Fruit fly (Drosophila melanogaster) whole organism, embryonic: ENCODE measurements around the gene CG14915.

Experiments used
- Asciz ChIP-seq: fragments of 200-800 bp; sonication (Bioruptor generic); optimal IDR thresholded peaks from 2 replicates; lab custom pipeline; 2017; ENCODE audit warnings: missing biosample characterization, mild to moderate bottlenecking, missing genetic modification characterization, missing genetic modification reagents
- CG10462 ChIP-seq: fragments of 200-800 bp; sonication (Bioruptor generic); optimal IDR thresholded peaks from 2 replicates; lab custom pipeline; 2016; ENCODE audit warnings: missing biosample characterization, missing genetic modification characterization
- CG11093 ChIP-seq: fragments of 200-800 bp; sonication (Bioruptor generic); IDR thresholded peaks from 3 replicates; pipeline ENCODE4 v1.3.6; 2022; ENCODE audit warnings: missing biosample characterization, missing genetic modification characterization
- CG11456 ChIP-seq: fragments of 200-800 bp; sonication (Bioruptor generic); IDR thresholded peaks from 3 replicates; pipeline ENCODE4 v1.3.6; 2022; ENCODE audit warnings: missing biosample characterization, missing genetic modification characterization
- CG12769 ChIP-seq: fragments of 200-800 bp; sonication (Bioruptor generic); optimal IDR thresholded peaks from 2 replicates; lab custom pipeline; 2019; ENCODE audit warnings: missing biosample characterization, mild to moderate bottlenecking, missing genetic modification characterization, moderate library complexity
- CG13624 ChIP-seq: fragments of 200-800 bp; sonication (Bioruptor generic); optimal IDR thresholded peaks from 2 replicates; lab custom pipeline; 2016; ENCODE audit warnings: missing biosample characterization, missing genetic modification characterization
- CG13894 ChIP-seq: fragments of 200-800 bp; sonication (Bioruptor generic); optimal IDR thresholded peaks from 3 replicates; lab custom pipeline; 2018; ENCODE audit warnings: missing biosample characterization, mild to moderate bottlenecking, missing genetic modification characterization, moderate library complexity
- CG1602 ChIP-seq: fragments of 200-800 bp; sonication (Bioruptor generic); optimal IDR thresholded peaks from 3 replicates; lab custom pipeline; 2016; ENCODE audit warnings: missing biosample characterization, missing genetic modification characterization
- CG16779 ChIP-seq: fragments of 200-800 bp; sonication (Bioruptor generic); IDR thresholded peaks from 2 replicates; pipeline ENCODE4 v1.3.6; 2022; ENCODE audit warnings: missing biosample characterization, missing genetic modification characterization
- CG16813 ChIP-seq: fragments of 200-800 bp; sonication (Bioruptor generic); IDR thresholded peaks from 3 replicates; pipeline ENCODE4 v1.3.6; 2022; ENCODE audit warnings: missing biosample characterization, missing genetic modification characterization; ENCODE audit not compliant: partially characterized antibody
- CG17361 ChIP-seq: fragments of 200-800 bp; sonication (Bioruptor generic); IDR thresholded peaks from 3 replicates; pipeline ENCODE4 v1.3.6; 2022; ENCODE audit warnings: missing biosample characterization, missing genetic modification characterization
- CG17385 ChIP-seq: fragments of 200-800 bp; sonication (Bioruptor generic); optimal IDR thresholded peaks from 3 replicates; lab custom pipeline; 2018; ENCODE audit warnings: missing biosample characterization, mild to moderate bottlenecking, missing genetic modification characterization
- CG18262 ChIP-seq: fragments of 200-800 bp; optimal IDR thresholded peaks from 3 replicates; lab custom pipeline; 2019; ENCODE audit warnings: missing biosample characterization, mild to moderate bottlenecking, missing genetic modification characterization, moderate library complexity
- CG18764 ChIP-seq: fragments of 200-800 bp; sonication (Bioruptor generic); optimal IDR thresholded peaks from 3 replicates; lab custom pipeline; 2016; ENCODE audit warnings: missing biosample characterization, missing genetic modification characterization
- CG2116 ChIP-seq: fragments of 200-800 bp; sonication (Bioruptor generic); optimal IDR thresholded peaks from 3 replicates; lab custom pipeline; 2018; ENCODE audit warnings: missing biosample characterization, mild to moderate bottlenecking, missing genetic modification characterization
- CG2875 ChIP-seq: fragments of 200-800 bp; sonication (Bioruptor generic); optimal IDR thresholded peaks from 2 replicates; lab custom pipeline; 2017; ENCODE audit warnings: missing biosample characterization, mild to moderate bottlenecking, missing genetic modification characterization, missing genetic modification reagents
- CG31224 ChIP-seq: fragments of 200-800 bp; sonication (Bioruptor generic); IDR thresholded peaks from 2 replicates; pipeline ENCODE4 v1.3.6; 2022; ENCODE audit warnings: missing biosample characterization, missing genetic modification characterization
- CG34376 ChIP-seq: fragments of 200-800 bp; sonication (Bioruptor generic); optimal IDR thresholded peaks from 2 replicates; lab custom pipeline; 2018; ENCODE audit warnings: missing biosample characterization, mild to moderate bottlenecking, missing genetic modification characterization
- CG3838 ChIP-seq: fragments of 200-800 bp; sonication (Bioruptor generic); optimal IDR thresholded peaks from 3 replicates; lab custom pipeline; 2016; ENCODE audit warnings: missing biosample characterization, missing genetic modification characterization
- CG4328 ChIP-seq: fragments of 200-800 bp; sonication (Bioruptor generic); optimal IDR thresholded peaks from 3 replicates; lab custom pipeline; 2017; ENCODE audit warnings: missing biosample characterization, missing genetic modification reagents, missing genetic modification characterization
- CG5245 ChIP-seq: fragments of 200-800 bp; sonication (Bioruptor generic); optimal IDR thresholded peaks from 3 replicates; lab custom pipeline; 2016; ENCODE audit warnings: missing biosample characterization, missing genetic modification characterization
- CG6654 ChIP-seq: fragments of 200-800 bp; sonication (Bioruptor generic); optimal IDR thresholded peaks from 2 replicates; lab custom pipeline; 2017; ENCODE audit warnings: missing biosample characterization, mild to moderate bottlenecking, missing genetic modification characterization
- CG6683 ChIP-seq: fragments of 200-800 bp; sonication (Bioruptor generic); optimal IDR thresholded peaks from 2 replicates; lab custom pipeline; 2017; ENCODE audit warnings: missing biosample characterization, mild to moderate bottlenecking, missing genetic modification characterization, missing genetic modification reagents
- CG7963 ChIP-seq: fragments of 200-800 bp; sonication (Bioruptor generic); IDR thresholded peaks from 3 replicates; pipeline ENCODE4 v1.3.6; 2022; ENCODE audit warnings: missing biosample characterization, missing genetic modification characterization; ENCODE audit not compliant: partially characterized antibody
- CG8478 ChIP-seq: fragments of >200 bp; optimal IDR thresholded peaks from 2 replicates; lab custom pipeline; 2018
- CG8924 ChIP-seq: fragments of 200-800 bp; optimal IDR thresholded peaks from 3 replicates; lab custom pipeline; 2019; ENCODE audit warnings: missing biosample characterization, mild to moderate bottlenecking, missing genetic modification characterization, moderate library complexity
- CG9932 ChIP-seq: fragments of 200-800 bp; sonication (Bioruptor generic); IDR thresholded peaks from 2 replicates; pipeline ENCODE4 v1.3.6; 2022; ENCODE audit warnings: missing biosample characterization, missing genetic modification characterization
- CHES-1-like ChIP-seq: fragments of 200-800 bp; sonication (Bioruptor generic); optimal IDR thresholded peaks from 2 replicates; lab custom pipeline; 2016; ENCODE audit warnings: missing biosample characterization, missing genetic modification characterization
- Chrac-16 ChIP-seq: fragments of 200-800 bp; sonication (Bioruptor generic); optimal IDR thresholded peaks from 3 replicates; lab custom pipeline; 2016; ENCODE audit warnings: missing biosample characterization, missing genetic modification characterization
- Dfd ChIP-seq, 2 experiments: fragments of >200 bp; optimal IDR thresholded peaks; 2 replicates each; lab custom pipeline; 2017; ENCODE audit warnings: missing biosample characterization in 2 of 2, missing genetic modification characterization in 2 of 2
- Hr51 ChIP-seq, 2 experiments: fragments of 200-800 bp; sonication (Bioruptor generic); optimal IDR thresholded peaks; 2 replicates in 1 of 2; 3 replicates in 1 of 2; lab custom pipeline; 2016 to 2018; ENCODE audit warnings: missing biosample characterization in 2 of 2, missing genetic modification characterization in 2 of 2, mild to moderate bottlenecking in 1 of 2, moderate library complexity in 1 of 2
- Pdp1 ChIP-seq, 2 experiments: fragments of 200-800 bp; sonication (Bioruptor generic); optimal IDR thresholded peaks; 3 replicates each; lab custom pipeline; 2016; ENCODE audit warnings: missing biosample characterization in 2 of 2, missing genetic modification characterization in 2 of 2, mild to moderate bottlenecking in 1 of 2, moderate library complexity in 1 of 2
- Ptx1 ChIP-seq: fragments of 200-800 bp; sonication (Bioruptor generic); IDR thresholded peaks from 2 replicates; pipeline ENCODE4 v1.3.6; 2022; ENCODE audit warnings: missing biosample characterization, missing genetic modification characterization
- Sry-δ ChIP-seq: fragments of 200-800 bp; sonication (Bioruptor generic); optimal IDR thresholded peaks from 2 replicates; lab custom pipeline; 2016; ENCODE audit warnings: missing biosample characterization, missing genetic modification characterization
- Tbp ChIP-seq: fragments of >200 bp; optimal IDR thresholded peaks from 2 replicates; lab custom pipeline; 2018; ENCODE audit warnings: missing biosample characterization, missing genetic modification characterization
- cad ChIP-seq: fragments of >200 bp; optimal IDR thresholded peaks from 2 replicates; lab custom pipeline; 2017; ENCODE audit warnings: missing biosample characterization, missing genetic modification characterization
- caup ChIP-seq: fragments of 200-800 bp; sonication (Bioruptor generic); optimal IDR thresholded peaks from 3 replicates; lab custom pipeline; 2017; ENCODE audit warnings: missing biosample characterization, mild to moderate bottlenecking, missing genetic modification characterization, moderate library complexity; ENCODE audit not compliant: severe bottlenecking
- dan ChIP-seq: fragments of 200-800 bp; sonication (Bioruptor generic); IDR thresholded peaks from 2 replicates; pipeline ENCODE4 v1.3.6; 2022; ENCODE audit warnings: missing biosample characterization, missing genetic modification characterization
- fru ChIP-seq: fragments of >200 bp; optimal IDR thresholded peaks from 2 replicates; lab custom pipeline; 2017
- ftz-f1 ChIP-seq: fragments of 200-800 bp; sonication (Bioruptor generic); optimal IDR thresholded peaks from 2 replicates; lab custom pipeline; 2016; ENCODE audit warnings: missing biosample characterization, missing genetic modification characterization
- jumu ChIP-seq: fragments of 200-800 bp; sonication (Bioruptor generic); optimal IDR thresholded peaks from 3 replicates; lab custom pipeline; 2016; ENCODE audit warnings: missing biosample characterization, missing genetic modification characterization
- lbe ChIP-seq: fragments of 200-800 bp; sonication (Bioruptor generic); optimal IDR thresholded peaks from 2 replicates; lab custom pipeline; 2016; ENCODE audit warnings: missing biosample characterization, mild to moderate bottlenecking, missing genetic modification characterization
- lola ChIP-seq, 3 experiments: fragments of >200 bp in 2 of 3; fragments of 200-800 bp in 1 of 3; sonication (Bioruptor generic) in 1 of 3; optimal IDR thresholded peaks; 2 replicates each; lab custom pipeline; 2017 to 2019; ENCODE audit warnings: missing biosample characterization in 3 of 3, missing genetic modification characterization in 3 of 3, mild to moderate bottlenecking in 1 of 3, moderate library complexity in 1 of 3
- salm ChIP-seq: fragments of 200-800 bp; sonication (Bioruptor generic); optimal IDR thresholded peaks from 2 replicates; lab custom pipeline; 2018; ENCODE audit warnings: missing biosample characterization, mild to moderate bottlenecking, missing genetic modification characterization
- sim ChIP-seq: fragments of 200-800 bp; sonication (Bioruptor generic); IDR thresholded peaks from 2 replicates; pipeline ENCODE4 v1.3.6; 2022; ENCODE audit warnings: missing biosample characterization, missing genetic modification characterization
- sqz ChIP-seq: fragments of 200-800 bp; sonication (Bioruptor generic); optimal IDR thresholded peaks from 3 replicates; lab custom pipeline; 2018; ENCODE audit warnings: missing biosample characterization, mild to moderate bottlenecking, missing genetic modification characterization
- tx ChIP-seq: fragments of 200-800 bp; sonication (Bioruptor generic); optimal IDR thresholded peaks from 2 replicates; lab custom pipeline; 2016; ENCODE audit warnings: missing biosample characterization, missing genetic modification characterization
- unpg ChIP-seq: fragments of 200-800 bp; sonication (Bioruptor generic); optimal IDR thresholded peaks from 3 replicates; lab custom pipeline; 2018; ENCODE audit warnings: missing biosample characterization, mild to moderate bottlenecking, missing genetic modification characterization, moderate library complexity
- wek ChIP-seq: fragments of 200-800 bp; sonication (Bioruptor generic); optimal IDR thresholded peaks from 3 replicates; lab custom pipeline; 2018; ENCODE audit warnings: missing biosample characterization, mild to moderate bottlenecking, missing genetic modification characterization, moderate library complexity

CG14915 gene

DNA sequence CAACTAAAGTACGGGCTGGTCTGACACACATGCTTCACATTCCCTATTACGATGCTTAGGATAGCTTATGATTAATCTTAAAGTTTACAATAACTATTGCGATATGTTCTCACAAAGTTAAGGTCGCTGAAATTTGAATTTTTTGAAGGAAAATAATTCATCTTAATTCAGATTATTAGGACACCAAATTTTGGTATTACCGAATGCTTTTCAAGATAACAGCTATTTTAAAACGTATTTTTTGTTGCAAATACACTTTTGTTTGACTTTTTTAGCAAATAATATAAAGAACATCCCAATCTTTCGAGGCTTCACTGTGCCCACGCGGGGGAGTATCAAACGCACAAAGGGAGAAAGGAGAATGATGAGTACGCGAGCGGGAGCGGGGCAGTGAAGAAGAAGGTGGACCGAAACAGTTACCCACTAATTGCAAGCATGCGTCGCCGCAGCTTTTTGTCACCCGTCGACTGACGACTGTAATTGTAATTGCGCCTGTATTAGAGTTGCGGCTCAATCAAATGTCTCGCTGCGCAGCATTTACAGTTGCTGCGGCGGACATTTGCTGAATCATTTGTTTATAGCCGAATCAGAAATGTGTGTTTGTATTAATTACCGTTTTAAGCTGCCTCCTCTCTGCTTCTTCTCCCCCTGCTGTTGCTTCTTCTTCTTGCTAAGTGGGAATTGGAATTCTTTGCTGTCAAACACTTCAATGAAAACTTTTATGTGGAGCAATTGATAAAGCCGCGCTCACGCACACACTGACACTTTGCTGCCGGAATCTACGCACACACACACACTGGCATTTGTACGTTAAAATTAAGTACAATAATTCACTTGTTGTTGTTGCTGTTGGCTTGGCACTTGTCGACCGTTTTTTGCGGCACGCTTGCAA lies 4.6 kb upstream of the CG14915 start (continued):
- no peak for TF ChIP-seq CG16813 (GFP tag; lab: Robert Waterston, UW)
- peak; percentile 44; the same call in 1 of the 2 replicates for TF ChIP-seq Ptx1
- no peak for TF ChIP-seq sim (GFP tag; lab: Robert Waterston, UW)
- TF ChIP-seq CHES-1-like (GFP tag; lab: Kevin White, UChicago): no peak
- TF ChIP-seq Hr51 (GFP tag; optimal IDR thresholded peaks at IDR 0.05; lab: Kevin White, UChicago): peak in 1 of 2 experiments; percentile 12
- TF ChIP-seq CG34376 (GFP tag; lab: Kevin White, UChicago): no peak
- TF ChIP-seq CG13894: no peak
- no peak for TF ChIP-seq CG31224
- no peak for TF ChIP-seq CG5245 (GFP tag; lab: Kevin White, UChicago)
- TF ChIP-seq fru (lab: Kevin White, UChicago): no peak
- no peak for TF ChIP-seq Asciz
- no peak for TF ChIP-seq ftz-f1
- no peak for TF ChIP-seq CG6683 (GFP tag; lab: Kevin White, UChicago)
- TF ChIP-seq unpg (GFP tag; lab: Kevin White, UChicago): peak; percentile 6
- TF ChIP-seq CG9932: no peak
- no peak for TF ChIP-seq CG8924 (tag; lab: Kevin White, UChicago)
- TF ChIP-seq CG3838 (GFP tag; lab: Kevin White, UChicago): no peak
- no peak for TF ChIP-seq CG8478 (lab: Kevin White, UChicago)
- no peak for TF ChIP-seq CG17361 (GFP tag; lab: Robert Waterston, UW)
- TF ChIP-seq wek: no peak
- TF ChIP-seq Chrac-16 (GFP tag; lab: Kevin White, UChicago): no peak
- no peak for TF ChIP-seq CG12769 (tag; lab: Kevin White, UChicago)
- TF ChIP-seq CG10462 (GFP tag; lab: Kevin White, UChicago): no peak
- no peak for TF ChIP-seq CG6654 (GFP tag; lab: Kevin White, UChicago)
- TF ChIP-seq lola (GFP tag; optimal IDR thresholded peaks at IDR 0.05; lab: Kevin White, UChicago): no peak
- TF ChIP-seq CG2875 (GFP tag; lab: Kevin White, UChicago): no peak
- no peak for TF ChIP-seq tx (GFP tag; lab: Kevin White, UChicago)
- TF ChIP-seq CG17385 (GFP tag; lab: Kevin White, UChicago): peak; percentile 71
- no peak for TF ChIP-seq sqz (GFP tag; lab: Kevin White, UChicago)
- TF ChIP-seq caup (GFP tag; lab: Kevin White, UChicago): no peak
- peak in 1 of 2 experiments; percentile 26 for TF ChIP-seq Pdp1 (GFP tag; optimal IDR thresholded peaks at IDR 0.05; lab: Kevin White, UChicago)
- 0 out of 3 replicates have a peak, but pooled peaks have one; percentile 27 for TF ChIP-seq CG11456 (GFP tag; lab: Robert Waterston, UW)
- TF ChIP-seq CG11093 (GFP tag; lab: Robert Waterston, UW): no peak
- TF ChIP-seq CG4328 (GFP tag; lab: Kevin White, UChicago): no peak
- no peak for TF ChIP-seq CG18764 (GFP tag; lab: Kevin White, UChicago)
- no peak for TF ChIP-seq CG2116 (GFP tag; lab: Kevin White, UChicago)
- TF ChIP-seq CG1602 (GFP tag; lab: Kevin White, UChicago): no peak
- no peak for TF ChIP-seq CG16779 (GFP tag; lab: Robert Waterston, UW)
- TF ChIP-seq Dfd (GFP tag; optimal IDR thresholded peaks at IDR 0.05; lab: Kevin White, UChicago): no peak
- TF ChIP-seq CG7963 (GFP tag; lab: Robert Waterston, UW): no peak
- no peak for TF ChIP-seq dan (GFP tag; lab: Robert Waterston, UW)
- no peak for TF ChIP-seq Sry-δ (GFP tag; lab: Kevin White, UChicago)
- TF ChIP-seq salm (tag; lab: Kevin White, UChicago): no peak
- TF ChIP-seq jumu (GFP tag; lab: Kevin White, UChicago): no peak
- TF ChIP-seq Tbp (GFP tag; lab: Kevin White, UChicago): no peak
- TF ChIP-seq CG18262 (tag; lab: Kevin White, UChicago): no peak
- TF ChIP-seq cad (GFP tag; lab: Kevin White, UChicago): no peak
- TF ChIP-seq CG13624 (GFP tag; lab: Kevin White, UChicago): no peak
- no peak for TF ChIP-seq lbe (GFP tag; lab: Kevin White, UChicago)
